Fruit fly (Drosophila melanogaster): ENCODE data around the gene CG33299.

- no peak for TF ChIP-seq CTCF (optimal IDR thresholded peaks at IDR 0.05)
- TF ChIP-seq CG8478 (optimal IDR thresholded peaks at IDR 0.05), result no peak
Observed at dm6 chr2L:9697561-9697960, 41.2 kb downstream of the CG33299 start.
